Fruit fly (Drosophila melanogaster): ENCODE results near the gene Unc-76.

The Unc-76 gene

dm6 chrX:2136831-2137452, 56.5 kb downstream of the Unc-76 start (continued):
- peak; percentile 100 for TF ChIP-seq MTF-1 (GFP tag; optimal IDR thresholded peaks at IDR 0.05; ENCODE audit: borderline replicate concordance)
- TF ChIP-seq yki (optimal IDR thresholded peaks at IDR 0.05) = peak; percentile 29
- peak in 1 of 2 experiments; percentile 59 for TF ChIP-seq Dfd (GFP tag; optimal IDR thresholded peaks at IDR 0.05)
- peak; percentile 100 for TF ChIP-seq NK7.1 (GFP tag; optimal IDR thresholded peaks at IDR 0.05)
- peak; percentile 99 for TF ChIP-seq B-H2 (GFP tag; optimal IDR thresholded peaks at IDR 0.05)
- TF ChIP-seq CG33557 (GFP tag; optimal IDR thresholded peaks at IDR 0.05) = peak; percentile 100
- peak; percentile 100 for TF ChIP-seq CG10147 (GFP tag; optimal IDR thresholded peaks at IDR 0.05)
- peak; percentile 89 for TF ChIP-seq CG7928 (GFP tag; optimal IDR thresholded peaks at IDR 0.05)
- TF ChIP-seq CG13123 (GFP tag; optimal IDR thresholded peaks at IDR 0.05) = peak; percentile 99
- peak; percentile 100 for TF ChIP-seq CkIIα-i1 (GFP tag; IDR thresholded peaks at IDR 0.05)
- TF ChIP-seq CG12299 (tag; optimal IDR thresholded peaks at IDR 0.05) = peak; percentile 100
- no peak for TF ChIP-seq usp (GFP tag; optimal IDR thresholded peaks at IDR 0.05)
- peak; percentile 100 for TF ChIP-seq CG2199 (GFP tag; IDR thresholded peaks at IDR 0.05)
- TF ChIP-seq NC2α (GFP tag; optimal IDR thresholded peaks at IDR 0.05) = peak; percentile 100
- peak; percentile 95 for TF ChIP-seq CG14965 (GFP tag; optimal IDR thresholded peaks at IDR 0.05; ENCODE audit: borderline replicate concordance)
- TF ChIP-seq CG14860 (GFP tag; IDR thresholded peaks at IDR 0.05; ENCODE audit: partially characterized antibody) = no peak
- TF ChIP-seq gt (GFP tag; IDR thresholded peaks at IDR 0.05) = peak; percentile 100
- TF ChIP-seq slbo (GFP tag; IDR thresholded peaks at IDR 0.05) = peak; percentile 100
- TF ChIP-seq CG12104 (GFP tag; optimal IDR thresholded peaks at IDR 0.05) = peak; percentile 100
- TF ChIP-seq CG10366 (GFP tag; IDR thresholded peaks at IDR 0.05) = peak; percentile 100
- peak; percentile 100 for TF ChIP-seq lilli (GFP tag; optimal IDR thresholded peaks at IDR 0.05)
- no peak for TF ChIP-seq zen2 (GFP tag; IDR thresholded peaks at IDR 0.05; ENCODE audit: partially characterized antibody)
- peak; percentile 100 for TF ChIP-seq CG17385 (GFP tag; optimal IDR thresholded peaks at IDR 0.05)
- TF ChIP-seq hbn (GFP tag; IDR thresholded peaks at IDR 0.05; ENCODE audit: partially characterized antibody) = no peak
- peak; percentile 100 for TF ChIP-seq row (GFP tag; IDR thresholded peaks at IDR 0.05)
- peak; percentile 100 for TF ChIP-seq Optix (GFP tag; IDR thresholded peaks at IDR 0.05)
- TF ChIP-seq jing (GFP tag; optimal IDR thresholded peaks at IDR 0.05) = peak; percentile 100
- peak; percentile 99 for TF ChIP-seq CG10431 (GFP tag; optimal IDR thresholded peaks at IDR 0.05)
- TF ChIP-seq CG12219 (GFP tag; optimal IDR thresholded peaks at IDR 0.05) = peak; percentile 100
- peak; percentile 99 for TF ChIP-seq vfl (GFP tag; optimal IDR thresholded peaks at IDR 0.05)
- peak; percentile 100 for TF ChIP-seq CG14441 (GFP tag; IDR thresholded peaks at IDR 0.05)
- TF ChIP-seq Nf-YA (GFP tag; IDR thresholded peaks at IDR 0.05) = peak; percentile 100
- TF ChIP-seq cad (GFP tag; optimal IDR thresholded peaks at IDR 0.05) = no peak
- TF ChIP-seq dan (GFP tag; IDR thresholded peaks at IDR 0.05) = peak; percentile 100
- TF ChIP-seq cas (GFP tag; IDR thresholded peaks at IDR 0.05) = peak; percentile 100
- TF ChIP-seq dati (GFP tag; IDR thresholded peaks at IDR 0.05) = peak; percentile 100
- peak; percentile 100 for TF ChIP-seq twi (tag; optimal IDR thresholded peaks at IDR 0.05)
- TF ChIP-seq Mrtf (GFP tag; IDR thresholded peaks at IDR 0.05) = peak; percentile 100
- peak; percentile 42 for TF ChIP-seq BEAF-32 (GFP tag; optimal IDR thresholded peaks at IDR 0.05)
- peak; percentile 99 for TF ChIP-seq CG9215 (GFP tag; IDR thresholded peaks at IDR 0.05)
- TF ChIP-seq Lpt (GFP tag; optimal IDR thresholded peaks at IDR 0.05) = peak; percentile 1
- TF ChIP-seq CG17328 (GFP tag; IDR thresholded peaks at IDR 0.05) = peak; percentile 100
- TF ChIP-seq CG6813 (GFP tag; optimal IDR thresholded peaks at IDR 0.05) = peak; percentile 100
- peak; percentile 82 for TF ChIP-seq CG9797 (GFP tag; optimal IDR thresholded peaks at IDR 0.05)
- peak; percentile 99 for TF ChIP-seq CG12155 (GFP tag; optimal IDR thresholded peaks at IDR 0.05)
- TF ChIP-seq CG9932 (GFP tag; IDR thresholded peaks at IDR 0.05) = peak; percentile 100
- peak; percentile 100 for TF ChIP-seq danr (GFP tag; IDR thresholded peaks at IDR 0.05)
- peak; percentile 100 for TF ChIP-seq Atf6 (GFP tag; IDR thresholded peaks at IDR 0.05)
- peak; percentile 100 for TF ChIP-seq CG12071 (GFP tag; optimal IDR thresholded peaks at IDR 0.05)
- peak; percentile 52 for TF ChIP-seq gfzf (GFP tag; optimal IDR thresholded peaks at IDR 0.05)
- TF ChIP-seq CG17359 (tag; optimal IDR thresholded peaks at IDR 0.05) = peak; percentile 100
